Worm (Caenorhabditis elegans): ENCODE results near the gene srab-14.

Gene srab-14

DNA sequence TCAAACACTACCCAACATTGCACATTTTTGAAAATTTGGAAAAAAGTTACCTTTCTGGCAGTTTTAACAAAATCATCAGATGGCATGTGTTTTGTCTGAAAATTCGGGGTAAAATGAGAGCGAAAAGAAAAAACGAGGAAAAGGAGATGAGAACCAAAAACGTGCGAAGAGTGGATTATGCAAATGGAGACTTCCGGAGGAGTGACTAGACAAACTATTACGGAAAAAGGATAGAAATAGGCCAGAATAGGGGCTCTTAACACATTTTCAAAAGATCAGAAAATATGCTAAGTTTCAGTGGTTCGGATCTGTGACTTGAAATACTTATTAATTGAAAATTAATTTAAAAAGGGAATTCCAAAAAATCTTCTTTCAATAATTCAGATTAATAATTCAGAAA is at the start of gene srab-14:
srab-14 (minus strand) TSS at position 101 of the 400 bp plus-strand sequence.
- TF ChIP-seq ces-1 (GFP tag; optimal IDR thresholded peaks at IDR 0.05) (no peak), hlh-1 (tag; optimal IDR thresholded peaks at IDR 0.05) (no peak), mls-2 (tag; optimal IDR thresholded peaks at IDR 0.05) (no peak), sptf-1 (tag; optimal IDR thresholded peaks at IDR 0.05) (no peak), bed-3 (GFP tag; optimal IDR thresholded peaks at IDR 0.05) (no peak), mab-5 (tag; optimal IDR thresholded peaks at IDR 0.05) (no peak), flh-1 (GFP tag; optimal IDR thresholded peaks at IDR 0.05) (no peak), tbx-8 (GFP tag; optimal IDR thresholded peaks at IDR 0.05) (no peak), lsy-2 (tag; optimal IDR thresholded peaks at IDR 0.05) (no peak), drap-1 (GFP tag; optimal IDR thresholded peaks at IDR 0.05) (no peak), ztf-11 (tag; optimal IDR thresholded peaks at IDR 0.05) (no peak), unc-62 (GFP tag; optimal IDR thresholded peaks at IDR 0.05) (no peak), zip-8 (tag; optimal IDR thresholded peaks at IDR 0.05) (no peak), lin-32 (GFP tag; optimal IDR thresholded peaks at IDR 0.05) (no peak), ceh-43 (GFP tag; optimal IDR thresholded peaks at IDR 0.05) (no peak), lin-13 (tag; optimal IDR thresholded peaks at IDR 0.05) (no peak), mep-1 (tag; optimal IDR thresholded peaks at IDR 0.05) (no peak), blmp-1 (tag; optimal IDR thresholded peaks at IDR 0.05) (no peak), nhr-12 (tag; optimal IDR thresholded peaks at IDR 0.05) (no peak)

DNA sequence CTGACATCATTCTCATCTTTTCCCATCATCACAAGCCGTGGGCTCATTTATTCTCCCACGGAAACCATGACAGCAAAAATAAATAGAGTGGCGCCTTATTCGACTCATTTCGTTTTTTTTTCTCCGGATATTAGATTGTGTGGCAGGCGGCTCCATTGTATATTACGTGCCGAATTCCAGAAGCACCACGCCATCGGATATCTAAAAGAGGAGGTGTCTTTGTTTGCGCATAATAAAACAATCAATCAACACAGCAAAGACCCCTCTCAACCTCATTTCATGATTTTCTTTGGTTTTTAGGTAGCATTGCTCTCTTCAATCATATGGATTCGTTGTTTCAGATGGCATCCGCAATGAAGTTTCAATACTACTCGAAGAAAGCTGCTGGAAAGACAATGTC is 49.7 kb upstream of the srab-14 start, which contains the start of gene tph-1:
tph-1 (plus strand) TSS at position 301 of the 400 bp plus-strand sequence.
- TF ChIP-seq nhr-2 (tag; optimal IDR thresholded peaks at IDR 0.05), result no peak
- no peak for TF ChIP-seq ceh-43 (GFP tag; optimal IDR thresholded peaks at IDR 0.05)
- no peak for TF ChIP-seq mab-5 (tag; optimal IDR thresholded peaks at IDR 0.05)
- TF ChIP-seq nhr-12 (tag; optimal IDR thresholded peaks at IDR 0.05), result no peak
- TF ChIP-seq ces-1 (GFP tag; optimal IDR thresholded peaks at IDR 0.05), result no peak
- TF ChIP-seq lsy-2 (tag; optimal IDR thresholded peaks at IDR 0.05), result no peak
- no peak for TF ChIP-seq ceh-39 (tag; optimal IDR thresholded peaks at IDR 0.05)
- no peak for TF ChIP-seq lin-13 (tag; optimal IDR thresholded peaks at IDR 0.05)
- TF ChIP-seq mep-1 (tag; optimal IDR thresholded peaks at IDR 0.05), result no peak
- TF ChIP-seq unc-120 (tag; optimal IDR thresholded peaks at IDR 0.05; ENCODE audit: poor library complexity, severe bottlenecking), result no peak

DNA sequence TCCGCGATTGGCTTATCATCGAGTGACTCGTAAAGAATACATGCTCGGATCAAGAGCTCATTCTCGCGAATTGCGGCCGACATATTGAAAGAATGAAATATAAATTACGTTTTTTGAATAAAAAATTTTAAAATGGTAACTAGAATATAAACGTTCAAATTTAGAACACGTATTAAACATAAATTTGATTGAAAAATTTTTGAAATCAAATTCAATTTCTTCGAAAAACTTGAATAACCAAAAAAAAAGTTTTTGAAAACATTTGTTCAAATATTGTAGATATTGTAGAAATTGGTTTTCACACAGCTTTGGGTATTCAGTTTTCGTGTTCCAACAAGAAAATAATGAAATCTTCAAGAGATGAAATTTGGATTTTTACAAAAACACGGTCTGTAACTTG is 48.8 kb upstream of the srab-14 start, which contains the start of gene fbxa-224:
fbxa-224 (minus strand) TSS at position 101 of the 400 bp plus-strand sequence.
- no peak for TF ChIP-seq ztf-11 (tag; optimal IDR thresholded peaks at IDR 0.05)
- no peak for TF ChIP-seq nhr-237 (tag; optimal IDR thresholded peaks at IDR 0.05)
- TF ChIP-seq unc-39 (tag; optimal IDR thresholded peaks at IDR 0.05), result no peak
- no peak for TF ChIP-seq ceh-39 (tag; optimal IDR thresholded peaks at IDR 0.05)
- TF ChIP-seq cnd-1 (tag; optimal IDR thresholded peaks at IDR 0.05), result no peak
- TF ChIP-seq elt-1 (tag; optimal IDR thresholded peaks at IDR 0.05; ENCODE audit: borderline replicate concordance, insufficient read depth), result no peak
- TF ChIP-seq elt-3 (tag; optimal IDR thresholded peaks at IDR 0.05), result no peak
- no peak for TF ChIP-seq nhr-2 (tag; optimal IDR thresholded peaks at IDR 0.05)
- TF ChIP-seq snpc-4 (tag; optimal IDR thresholded peaks at IDR 0.05), result no peak
- no peak for TF ChIP-seq nhr-12 (tag; optimal IDR thresholded peaks at IDR 0.05)
- TF ChIP-seq lin-32 (GFP tag; optimal IDR thresholded peaks at IDR 0.05), result no peak
- TF ChIP-seq zip-8 (tag; optimal IDR thresholded peaks at IDR 0.05), result no peak
- no peak for TF ChIP-seq mep-1 (tag; optimal IDR thresholded peaks at IDR 0.05)
- no peak for TF ChIP-seq sem-2 (GFP tag; optimal IDR thresholded peaks at IDR 0.05)
- TF ChIP-seq sptf-1 (tag; optimal IDR thresholded peaks at IDR 0.05), result no peak
- TF ChIP-seq mab-5 (tag; optimal IDR thresholded peaks at IDR 0.05), result no peak
- TF ChIP-seq drap-1 (GFP tag; optimal IDR thresholded peaks at IDR 0.05), result no peak
- TF ChIP-seq lin-13 (tag; optimal IDR thresholded peaks at IDR 0.05), result no peak
- TF ChIP-seq bed-3 (GFP tag; optimal IDR thresholded peaks at IDR 0.05), result no peak
- TF ChIP-seq flh-1 (GFP tag; optimal IDR thresholded peaks at IDR 0.05), result no peak

DNA sequence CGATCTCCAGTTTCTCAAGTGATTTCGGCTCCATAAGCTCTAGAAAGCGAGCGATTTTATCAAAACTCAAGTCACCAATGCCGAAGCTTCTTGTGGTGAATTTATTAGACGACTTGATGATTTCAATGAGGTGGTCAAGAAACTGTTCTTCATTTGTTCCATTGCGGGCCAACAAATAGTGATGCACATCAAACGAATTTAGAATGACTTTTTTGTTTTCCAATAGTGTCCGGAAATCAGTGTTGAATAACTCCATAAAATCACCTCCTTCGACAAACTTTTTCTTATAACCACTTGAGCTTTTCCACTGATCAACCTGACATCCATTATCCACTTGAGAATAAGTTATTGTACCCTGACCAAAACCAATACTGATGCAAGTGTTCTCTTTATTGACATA is 48.0 kb upstream of the srab-14 start:
- no peak for TF ChIP-seq sem-2 (GFP tag; optimal IDR thresholded peaks at IDR 0.05)
- TF ChIP-seq ceh-43 (GFP tag; optimal IDR thresholded peaks at IDR 0.05), result no peak
- TF ChIP-seq unc-62 (GFP tag; optimal IDR thresholded peaks at IDR 0.05), result no peak
- no peak for TF ChIP-seq lsy-2 (tag; optimal IDR thresholded peaks at IDR 0.05)
- TF ChIP-seq sptf-1 (tag; optimal IDR thresholded peaks at IDR 0.05), result no peak
- no peak for TF ChIP-seq drap-1 (GFP tag; optimal IDR thresholded peaks at IDR 0.05)

DNA sequence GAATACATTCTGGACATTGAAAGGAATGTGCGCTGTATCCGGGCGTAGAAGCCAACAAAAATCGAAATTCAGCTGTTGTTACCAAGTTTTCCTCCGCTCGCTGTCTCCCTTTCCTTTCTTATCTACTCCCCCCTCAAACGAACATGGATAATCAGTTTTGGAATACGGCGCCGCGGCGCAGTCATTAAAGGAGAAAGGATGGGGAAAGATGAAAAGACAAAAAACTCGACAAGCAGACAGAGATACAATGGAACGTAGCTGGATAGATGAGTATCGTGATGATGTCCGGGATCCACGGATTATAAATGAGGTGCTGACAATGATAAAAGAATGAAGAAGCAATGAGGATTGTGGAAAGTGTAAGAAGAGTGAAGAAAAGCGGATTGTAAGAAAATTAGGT is 46.1 kb upstream of the srab-14 start:
- TF ChIP-seq tbx-8 (GFP tag; optimal IDR thresholded peaks at IDR 0.05), result no peak
- TF ChIP-seq ztf-11 (tag; optimal IDR thresholded peaks at IDR 0.05), result no peak
- TF ChIP-seq lin-32 (GFP tag; optimal IDR thresholded peaks at IDR 0.05), result no peak
- TF ChIP-seq drap-1 (GFP tag; optimal IDR thresholded peaks at IDR 0.05), result no peak
- TF ChIP-seq mab-5 (tag; optimal IDR thresholded peaks at IDR 0.05), result no peak
- TF ChIP-seq nhr-237 (tag; optimal IDR thresholded peaks at IDR 0.05), result no peak
- no peak for TF ChIP-seq mls-2 (tag; optimal IDR thresholded peaks at IDR 0.05)
- TF ChIP-seq ceh-83 (GFP tag; optimal IDR thresholded peaks at IDR 0.05), result no peak
- TF ChIP-seq nhr-12 (tag; optimal IDR thresholded peaks at IDR 0.05), result no peak
- TF ChIP-seq sem-2 (GFP tag; optimal IDR thresholded peaks at IDR 0.05), result no peak
- no peak for TF ChIP-seq M03D4.4 (tag; optimal IDR thresholded peaks at IDR 0.05)
- TF ChIP-seq elt-3 (tag; optimal IDR thresholded peaks at IDR 0.05), result no peak
- no peak for TF ChIP-seq zip-8 (tag; optimal IDR thresholded peaks at IDR 0.05)
- no peak for TF ChIP-seq lsy-2 (tag; optimal IDR thresholded peaks at IDR 0.05)
- no peak for TF ChIP-seq ham-2 (GFP tag; optimal IDR thresholded peaks at IDR 0.05)
- no peak for TF ChIP-seq sptf-1 (tag; optimal IDR thresholded peaks at IDR 0.05)
- TF ChIP-seq unc-62 (GFP tag; optimal IDR thresholded peaks at IDR 0.05), result no peak
- no peak for TF ChIP-seq unc-39 (tag; optimal IDR thresholded peaks at IDR 0.05)
- no peak for TF ChIP-seq unc-120 (tag; optimal IDR thresholded peaks at IDR 0.05; ENCODE audit: poor library complexity, severe bottlenecking)
- TF ChIP-seq nhr-2 (tag; optimal IDR thresholded peaks at IDR 0.05), result no peak
